Fruit fly (Drosophila melanogaster) whole organism, embryonic: Measurements from ENCODE around the gene Lim3.

Source experiments
- ATbp ChIP-seq: fragments of 200-800 bp; sonication (Bioruptor generic); optimal IDR thresholded peaks from 2 replicates; lab custom pipeline; 2017; ENCODE audit warnings: missing biosample characterization, mild to moderate bottlenecking, missing genetic modification characterization, missing genetic modification reagents
- Asciz ChIP-seq: fragments of 200-800 bp; sonication (Bioruptor generic); optimal IDR thresholded peaks from 2 replicates; lab custom pipeline; 2017; ENCODE audit warnings: missing biosample characterization, mild to moderate bottlenecking, missing genetic modification characterization, missing genetic modification reagents
- CG10565 ChIP-seq: fragments of 200-800 bp; sonication (Bioruptor generic); optimal IDR thresholded peaks from 3 replicates; lab custom pipeline; 2016; ENCODE audit warnings: missing biosample characterization, mild to moderate bottlenecking, missing genetic modification characterization
- CG11504 ChIP-seq: fragments of 200-800 bp; sonication (Bioruptor generic); optimal IDR thresholded peaks from 3 replicates; lab custom pipeline; 2019; ENCODE audit warnings: missing biosample characterization, mild to moderate bottlenecking, missing genetic modification characterization, moderate library complexity
- CG11723 ChIP-seq: fragments of 200-800 bp; sonication (Bioruptor generic); optimal IDR thresholded peaks from 2 replicates; lab custom pipeline; 2017; ENCODE audit warnings: missing biosample characterization, mild to moderate bottlenecking, missing genetic modification characterization
- CG12236 ChIP-seq: fragments of 200-800 bp; sonication (Bioruptor generic); optimal IDR thresholded peaks from 2 replicates; lab custom pipeline; 2016; ENCODE audit warnings: missing biosample characterization, missing genetic modification characterization
- CG1233 ChIP-seq: fragments of 200-800 bp; sonication (Bioruptor generic); optimal IDR thresholded peaks from 4 replicates; lab custom pipeline; 2018; ENCODE audit warnings: missing biosample characterization, mild to moderate bottlenecking, missing genetic modification characterization
- CG13287 ChIP-seq: fragments of 200-800 bp; sonication (Bioruptor generic); IDR thresholded peaks from 2 replicates; pipeline ENCODE4 v1.3.6; 2022; ENCODE audit warnings: missing biosample characterization, missing genetic modification characterization; ENCODE audit not compliant: partially characterized antibody
- CG1792 ChIP-seq: fragments of 200-800 bp; sonication (Bioruptor generic); optimal IDR thresholded peaks from 2 replicates; lab custom pipeline; 2016; ENCODE audit warnings: missing biosample characterization, missing genetic modification characterization
- CG2202 ChIP-seq: fragments of 200-800 bp; sonication (Bioruptor generic); optimal IDR thresholded peaks from 2 replicates; lab custom pipeline; 2018; ENCODE audit warnings: missing biosample characterization, mild to moderate bottlenecking, missing genetic modification characterization
- CG34224 ChIP-seq: fragments of 200-800 bp; sonication (Bioruptor generic); IDR thresholded peaks from 3 replicates; pipeline ENCODE4 v1.3.6; 2022; ENCODE audit warnings: missing biosample characterization, missing genetic modification characterization; ENCODE audit not compliant: partially characterized antibody
- CG3995 ChIP-seq: fragments of 200-800 bp; sonication (Bioruptor generic); optimal IDR thresholded peaks from 3 replicates; lab custom pipeline; 2016; ENCODE audit warnings: missing biosample characterization, missing genetic modification characterization
- CG5953 ChIP-seq: fragments of 200-800 bp; sonication (Bioruptor generic); IDR thresholded peaks from 2 replicates; pipeline ENCODE4 v1.3.6; 2022; ENCODE audit warnings: missing biosample characterization, missing genetic modification characterization
- CG7357 ChIP-seq: fragments of 200-800 bp; sonication (Bioruptor generic); IDR thresholded peaks from 3 replicates; pipeline ENCODE4 v1.3.6; 2022; ENCODE audit warnings: missing biosample characterization, missing genetic modification characterization
- CG8359 ChIP-seq: fragments of 200-800 bp; sonication (Bioruptor generic); optimal IDR thresholded peaks from 2 replicates; lab custom pipeline; 2017; ENCODE audit warnings: missing biosample characterization, mild to moderate bottlenecking, missing genetic modification characterization, borderline replicate concordance
- CG8388 ChIP-seq: fragments of 200-800 bp; sonication (Bioruptor generic); optimal IDR thresholded peaks from 2 replicates; lab custom pipeline; 2019; ENCODE audit warnings: missing biosample characterization, mild to moderate bottlenecking, missing genetic modification characterization, moderate library complexity
- Dad ChIP-seq: fragments of 200-800 bp; sonication (Bioruptor generic); optimal IDR thresholded peaks from 3 replicates; lab custom pipeline; 2016; ENCODE audit warnings: missing biosample characterization, missing genetic modification characterization
- Ets65A ChIP-seq: fragments of 200-800 bp; sonication (Bioruptor generic); peaks from one replicate; lab custom pipeline; 2016; ENCODE audit warnings: missing biosample characterization, missing genetic modification characterization
- Fer2 ChIP-seq: fragments of 200-800 bp; sonication (Bioruptor generic); optimal IDR thresholded peaks from 2 replicates; lab custom pipeline; 2018; ENCODE audit warnings: missing biosample characterization, mild to moderate bottlenecking, missing genetic modification characterization, moderate library complexity
- HLH54F ChIP-seq: fragments of 200-800 bp; sonication (Bioruptor generic); optimal IDR thresholded peaks from 3 replicates; lab custom pipeline; 2016; ENCODE audit warnings: missing biosample characterization, missing genetic modification characterization
- Hr51 ChIP-seq, 2 experiments: fragments of 200-800 bp; sonication (Bioruptor generic); optimal IDR thresholded peaks; 2 replicates in 1 of 2; 3 replicates in 1 of 2; lab custom pipeline; 2016 to 2018; ENCODE audit warnings: missing biosample characterization in 2 of 2, missing genetic modification characterization in 2 of 2, mild to moderate bottlenecking in 1 of 2, moderate library complexity in 1 of 2
- Myb ChIP-seq: fragments of 200-800 bp; sonication (Bioruptor generic); optimal IDR thresholded peaks from 2 replicates; lab custom pipeline; 2016; ENCODE audit warnings: missing biosample characterization, missing genetic modification characterization
- Nf-YC ChIP-seq: fragments of 200-800 bp; optimal IDR thresholded peaks from 3 replicates; lab custom pipeline; 2019; ENCODE audit warnings: missing biosample characterization, mild to moderate bottlenecking, missing genetic modification characterization, moderate library complexity
- cg ChIP-seq: fragments of 200-800 bp; sonication (Bioruptor generic); optimal IDR thresholded peaks from 3 replicates; lab custom pipeline; 2019; ENCODE audit warnings: missing biosample characterization, mild to moderate bottlenecking, missing genetic modification characterization, moderate library complexity
- chif ChIP-seq, 2 experiments: fragments of 200-800 bp; sonication (Bioruptor generic); optimal IDR thresholded peaks; 3 replicates each; lab custom pipeline; 2016; ENCODE audit warnings: missing biosample characterization in 2 of 2, missing genetic modification characterization in 2 of 2
- dm ChIP-seq: fragments of 200-800 bp; sonication (Bioruptor generic); optimal IDR thresholded peaks from 3 replicates; lab custom pipeline; 2016; ENCODE audit warnings: missing biosample characterization, missing genetic modification characterization
- dmrt11E ChIP-seq: fragments of 200-800 bp; sonication (Bioruptor generic); optimal IDR thresholded peaks from 3 replicates; lab custom pipeline; 2018; ENCODE audit warnings: missing biosample characterization, mild to moderate bottlenecking, missing genetic modification characterization, moderate library complexity
- dmrt99B ChIP-seq: fragments of 200-800 bp; sonication (Bioruptor generic); optimal IDR thresholded peaks from 2 replicates; lab custom pipeline; 2018; ENCODE audit warnings: missing biosample characterization, mild to moderate bottlenecking, missing genetic modification characterization, moderate library complexity
- fu2 ChIP-seq: fragments of 200-800 bp; sonication (Bioruptor generic); optimal IDR thresholded peaks from 2 replicates; lab custom pipeline; 2016; ENCODE audit warnings: missing biosample characterization, missing genetic modification characterization
- gcm ChIP-seq: fragments of 200-800 bp; sonication (Bioruptor generic); optimal IDR thresholded peaks from 2 replicates; lab custom pipeline; 2019; ENCODE audit warnings: missing biosample characterization, mild to moderate bottlenecking, missing genetic modification characterization, moderate library complexity
- gcm2 ChIP-seq: fragments of 200-800 bp; sonication (Bioruptor generic); optimal IDR thresholded peaks from 2 replicates; lab custom pipeline; 2016; ENCODE audit warnings: missing biosample characterization, missing genetic modification characterization
- gfzf ChIP-seq: fragments of 200-800 bp; sonication (Bioruptor generic); optimal IDR thresholded peaks from 2 replicates; lab custom pipeline; 2016; ENCODE audit warnings: missing biosample characterization, mild to moderate bottlenecking, missing genetic modification characterization, moderate library complexity
- hbn ChIP-seq: fragments of 200-800 bp; sonication (Bioruptor generic); IDR thresholded peaks from 2 replicates; pipeline ENCODE4 v1.3.6; 2022; ENCODE audit warnings: missing biosample characterization, missing genetic modification characterization; ENCODE audit not compliant: partially characterized antibody
- inv ChIP-seq: fragments of 200-800 bp; sonication (Bioruptor generic); IDR thresholded peaks from 2 replicates; pipeline ENCODE4 v1.3.6; 2022; ENCODE audit warnings: missing biosample characterization, missing genetic modification characterization; ENCODE audit not compliant: partially characterized antibody
- jigr1 ChIP-seq: fragments of 200-800 bp; sonication (Bioruptor generic); IDR thresholded peaks from 3 replicates; pipeline ENCODE4 v1.3.6; 2022; ENCODE audit warnings: missing biosample characterization, missing genetic modification characterization
- jumu ChIP-seq: fragments of 200-800 bp; sonication (Bioruptor generic); optimal IDR thresholded peaks from 3 replicates; lab custom pipeline; 2016; ENCODE audit warnings: missing biosample characterization, missing genetic modification characterization
- mld ChIP-seq: fragments of 200-800 bp; sonication (Bioruptor generic); IDR thresholded peaks from 3 replicates; pipeline ENCODE4 v1.3.6; 2022; ENCODE audit warnings: missing biosample characterization, missing genetic modification characterization; ENCODE audit not compliant: partially characterized antibody
- nmo ChIP-seq: fragments of 200-800 bp; sonication (Bioruptor generic); optimal IDR thresholded peaks from 2 replicates; lab custom pipeline; 2018; ENCODE audit warnings: missing biosample characterization, mild to moderate bottlenecking, missing genetic modification characterization, moderate library complexity
- oc ChIP-seq: fragments of 200-800 bp; sonication (Bioruptor generic); optimal IDR thresholded peaks from 2 replicates; lab custom pipeline; 2018; ENCODE audit warnings: missing biosample characterization, mild to moderate bottlenecking, missing genetic modification characterization, moderate library complexity
- otp ChIP-seq: fragments of 200-800 bp; sonication (Bioruptor generic); IDR thresholded peaks from 3 replicates; pipeline ENCODE4, ENCODE4 v1.3.6; 2022; ENCODE audit warnings: missing biosample characterization, missing genetic modification characterization
- pita ChIP-seq: fragments of 200-800 bp; sonication (Bioruptor generic); optimal IDR thresholded peaks from 2 replicates; lab custom pipeline; 2017; ENCODE audit warnings: missing biosample characterization, mild to moderate bottlenecking, missing genetic modification characterization
- seq ChIP-seq: fragments of 200-800 bp; sonication (Bioruptor generic); IDR thresholded peaks from 2 replicates; pipeline ENCODE4 v1.3.6; 2022; ENCODE audit warnings: missing biosample characterization, missing genetic modification characterization
- shn ChIP-seq: fragments of 200-800 bp; sonication (Bioruptor generic); optimal IDR thresholded peaks from 3 replicates; lab custom pipeline; 2016; ENCODE audit warnings: missing biosample characterization, missing genetic modification characterization
- sima ChIP-seq: fragments of 200-800 bp; sonication (Bioruptor generic); optimal IDR thresholded peaks from 2 replicates; lab custom pipeline; 2016; ENCODE audit warnings: missing biosample characterization, missing genetic modification characterization
- sna ChIP-seq: fragments of 200-800 bp; sonication (Bioruptor generic); IDR thresholded peaks from 2 replicates; pipeline ENCODE4 v1.3.6; 2022; ENCODE audit warnings: missing biosample characterization, missing genetic modification characterization; ENCODE audit not compliant: partially characterized antibody
- so ChIP-seq: fragments of 200-800 bp; sonication (Bioruptor generic); IDR thresholded peaks from 3 replicates; pipeline ENCODE4 v1.3.6; 2022; ENCODE audit warnings: missing biosample characterization, missing genetic modification characterization
- stwl ChIP-seq: fragments of 200-800 bp; sonication (Bioruptor generic); optimal IDR thresholded peaks from 3 replicates; lab custom pipeline; 2018; ENCODE audit warnings: missing biosample characterization, mild to moderate bottlenecking, missing genetic modification characterization, moderate library complexity
- tap ChIP-seq: fragments of 200-800 bp; optimal IDR thresholded peaks from 3 replicates; lab custom pipeline; 2019; ENCODE audit warnings: missing biosample characterization, mild to moderate bottlenecking, missing genetic modification characterization, moderate library complexity
- tgo ChIP-seq: fragments of 200-800 bp; sonication (Bioruptor generic); IDR thresholded peaks from 3 replicates; pipeline ENCODE4 v1.3.6; 2022; ENCODE audit warnings: missing biosample characterization, missing genetic modification characterization
- trem ChIP-seq: fragments of 200-800 bp; optimal IDR thresholded peaks from 3 replicates; lab custom pipeline; 2019; ENCODE audit warnings: missing biosample characterization, mild to moderate bottlenecking, missing genetic modification characterization, moderate library complexity

Lim3 gene

dm6 chr2L:19126888-19127287 lies 18.7 kb upstream of the Lim3 start (continued):
- TF ChIP-seq CG34224 (GFP tag; lab: Robert Waterston, UW) (0 out of 3 replicates have a peak, but pooled peaks have one; percentile 21), sima (GFP tag; lab: Kevin White, UChicago) (no peak), dmrt99B (tag; lab: Kevin White, UChicago) (no peak), tap (tag; lab: Kevin White, UChicago) (no peak), CG10565 (GFP tag; lab: Kevin White, UChicago) (no peak), HLH54F (no peak), Fer2 (tag; lab: Kevin White, UChicago) (peak; percentile 66), CG1792 (no peak), trem (tag; lab: Kevin White, UChicago) (peak; percentile 40), CG8359 (GFP tag; lab: Kevin White, UChicago) (peak; percentile 23), CG1233 (peak; percentile 43), chif (GFP tag; optimal IDR thresholded peaks at IDR 0.05; lab: Kevin White, UChicago) (peak in 1 of 2 experiments; percentile 2), gfzf (GFP tag; lab: Kevin White, UChicago) (no peak), jumu (GFP tag; lab: Kevin White, UChicago) (no peak), mld (GFP tag; lab: Robert Waterston, UW) (no peak), jigr1 (GFP tag; lab: Robert Waterston, UW) (no peak), Nf-YC (tag; lab: Kevin White, UChicago) (peak; percentile 70), CG5953 (no peak), CG7357 (GFP tag; lab: Robert Waterston, UW) (no peak), oc (tag; lab: Kevin White, UChicago) (peak; percentile 33), gcm (peak; percentile 64), Asciz (GFP tag; lab: Kevin White, UChicago) (no peak), so (GFP tag; lab: Robert Waterston, UW) (no peak), shn (GFP tag; lab: Kevin White, UChicago) (peak; percentile 13), CG13287 (peak; percentile 51; the same call in 1 of the 2 replicates), nmo (GFP tag; lab: Kevin White, UChicago) (peak; percentile 79), CG2202 (no peak), Hr51 (GFP tag; optimal IDR thresholded peaks at IDR 0.05; lab: Kevin White, UChicago) (no peak), CG3995 (no peak), pita (no peak), CG11504 (tag; lab: Kevin White, UChicago) (no peak), cg (GFP tag; lab: Kevin White, UChicago) (no peak), dm (no peak), CG8388 (GFP tag; lab: Kevin White, UChicago) (peak; percentile 58), Ets65A (GFP tag; lab: Kevin White, UChicago) (no peak), Dad (GFP tag; lab: Kevin White, UChicago) (no peak), hbn (no peak), seq (GFP tag; lab: Robert Waterston, UW) (no peak), stwl (tag; lab: Kevin White, UChicago) (peak; percentile 21), tgo (peak; percentile 56; the same call in 1 of the 3 replicates), otp (GFP tag; lab: Robert Waterston, UW) (no peak), dmrt11E (tag; lab: Kevin White, UChicago) (peak; percentile 70), inv (GFP tag; lab: Robert Waterston, UW) (no peak), ATbp (GFP tag; lab: Kevin White, UChicago) (peak; percentile 32), CG12236 (no peak), sna (GFP tag; lab: Robert Waterston, UW) (no peak), gcm2 (GFP tag; lab: Kevin White, UChicago) (no peak), CG11723 (GFP tag; lab: Kevin White, UChicago) (peak; percentile 30), fu2 (GFP tag; lab: Kevin White, UChicago) (no peak), Myb (GFP tag; lab: Kevin White, UChicago) (no peak)
